Worm (Caenorhabditis elegans) whole organism, L4 larva: Measurements from ENCODE around the gene luc-7L.

Experiments used
- fkh-10 ChIP-seq: fragments of 150-350 bp; optimal IDR thresholded peaks from 2 replicates; lab custom pipeline; 2014; ENCODE audit warnings: missing biosample characterization, missing genetic modification reagents, missing genetic modification characterization
- nhr-77 ChIP-seq: fragments of 150-350 bp; optimal IDR thresholded peaks from 2 replicates; lab custom pipeline; 2014; ENCODE audit warnings: missing biosample characterization, missing genetic modification characterization

DNA sequence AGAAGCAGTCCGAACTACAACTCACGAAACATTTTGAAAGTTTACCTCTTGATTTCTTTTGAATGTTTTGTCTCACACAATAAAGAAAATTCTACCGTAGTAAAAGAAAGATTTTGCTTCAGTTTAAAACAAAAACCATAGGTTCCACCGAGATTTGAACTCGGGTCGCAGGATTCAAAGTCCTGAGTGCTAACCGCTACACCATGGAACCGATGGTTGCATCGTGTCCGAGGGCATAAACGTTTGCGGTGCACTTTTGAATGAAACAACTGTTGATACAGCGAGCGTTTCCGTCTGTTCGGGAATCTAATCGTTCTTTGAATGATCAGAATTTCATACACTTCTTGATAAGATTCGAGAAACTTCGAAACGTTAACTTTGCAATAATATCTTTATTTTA, 49.5 kb upstream of the luc-7L start:
- TF ChIP-seq nhr-77 (tag; lab: Kevin White, UChicago) (peak; percentile 49), fkh-10 (GFP tag; lab: Kevin White, UChicago) (no peak)
